Worm (Caenorhabditis elegans): ENCODE data around the gene Y57G11C.499.

DNA sequence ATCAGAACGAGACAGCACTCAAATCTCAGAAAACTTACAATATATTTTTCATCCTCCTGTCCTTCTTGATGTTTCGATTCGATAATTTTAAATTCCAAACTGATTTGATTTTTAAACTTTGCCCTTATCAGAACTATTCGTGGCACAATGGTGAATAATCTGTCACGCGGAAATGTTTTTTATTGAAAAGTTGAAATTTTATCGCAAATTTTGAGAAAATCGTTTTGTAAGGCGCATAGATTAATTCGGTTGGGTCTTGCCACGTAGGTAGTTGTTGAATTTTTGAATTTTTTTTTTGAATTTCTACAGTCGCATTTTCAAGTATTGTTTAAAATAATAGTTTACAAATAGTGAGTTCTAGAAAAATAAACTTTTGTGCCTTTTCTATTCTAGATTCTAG lies 6.1 kb upstream of the Y57G11C.499 start, which contains the start of gene ptp-5.2:
- no peak for TF ChIP-seq dao-5 (tag; optimal IDR thresholded peaks at IDR 0.05)
- no peak for TF ChIP-seq him-1 (tag; optimal IDR thresholded peaks at IDR 0.05)
- no peak for TF ChIP-seq W03F9.2 (tag; optimal IDR thresholded peaks at IDR 0.05)

Data from whole organism, L4/young adult.